Fruit fly (Drosophila melanogaster) whole organism, pupa: ENCODE results near the gene CG33494.
A peak's percentile ranks its signal among the peaks of the same experiment; 100 is the strongest.

ENCODE experiments used
- CG10348 ChIP-seq: fragments of 200-800 bp; sonication (Bioruptor generic); IDR thresholded peaks from 2 replicates; pipeline ENCODE4 v1.3.6; 2022; ENCODE audit warnings: missing biosample characterization, missing genetic modification characterization
- CG12605 ChIP-seq: fragments of 200-800 bp; sonication (Bioruptor generic); IDR thresholded peaks from 2 replicates; pipeline ENCODE4 v1.3.6; 2022; ENCODE audit warnings: missing biosample characterization, missing genetic modification characterization
- CG13204 ChIP-seq: fragments of 200-800 bp; sonication (Bioruptor generic); optimal IDR thresholded peaks from 2 replicates; lab custom pipeline; 2018; ENCODE audit warnings: missing biosample characterization, mild to moderate bottlenecking, missing genetic modification characterization, moderate library complexity
- CG14655 ChIP-seq: fragments of 200-800 bp; sonication (Bioruptor generic); optimal IDR thresholded peaks from 3 replicates; lab custom pipeline; 2017; ENCODE audit warnings: mild to moderate bottlenecking, missing biosample characterization, missing genetic modification reagents, missing genetic modification characterization
- CG8159 ChIP-seq: fragments of 200-800 bp; sonication (Bioruptor generic); optimal IDR thresholded peaks from 3 replicates; lab custom pipeline; 2018; ENCODE audit warnings: missing biosample characterization, mild to moderate bottlenecking, missing genetic modification characterization, moderate library complexity
- fd96Ca ChIP-seq: fragments of 200-800 bp; sonication (Bioruptor generic); IDR thresholded peaks from 3 replicates; pipeline ENCODE4 v1.3.6; 2022; ENCODE audit warnings: missing biosample characterization, missing genetic modification characterization

DNA sequence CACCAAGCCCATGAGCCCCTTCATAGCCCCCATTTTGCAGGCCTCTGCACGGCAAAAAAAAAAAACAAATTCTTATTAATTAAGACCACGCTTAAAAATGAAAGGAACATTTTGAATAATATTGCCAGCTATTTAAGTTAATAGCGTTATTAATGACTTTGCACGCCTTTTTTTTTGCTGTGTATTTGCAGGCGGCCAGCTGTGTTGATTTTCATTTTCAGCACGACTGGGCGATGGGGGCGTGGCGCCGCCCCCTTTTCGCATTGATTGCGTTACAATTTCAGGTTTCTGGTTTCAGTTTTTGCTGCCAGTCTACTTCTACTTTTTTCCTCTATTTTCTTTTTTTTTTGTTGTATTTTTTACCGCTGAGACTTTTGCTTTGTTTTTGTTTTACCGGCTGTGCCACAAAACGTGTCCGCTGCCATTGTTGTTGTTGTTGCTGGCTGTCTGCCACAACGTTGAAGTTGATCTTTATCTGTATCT, 37.0 kb upstream of the CG33494 start:
- TF ChIP-seq CG12605 (GFP tag; lab: Robert Waterston, UW), result peak; percentile 95
- TF ChIP-seq CG10348 (GFP tag; lab: Robert Waterston, UW), result no peak
- TF ChIP-seq CG8159 (tag; lab: Kevin White, UChicago), result peak; percentile 79
- peak; percentile 95 for TF ChIP-seq fd96Ca (GFP tag; lab: Robert Waterston, UW)
- peak; percentile 79 for TF ChIP-seq CG14655 (GFP tag; lab: Kevin White, UChicago)
- peak; percentile 97 for TF ChIP-seq CG13204 (GFP tag; lab: Kevin White, UChicago)
